Fruit fly (Drosophila melanogaster): ENCODE measurements around the gene Nsf2.
A peak's percentile ranks its signal among the peaks of the same experiment; 100 is the strongest.

The Nsf2 gene

DNA sequence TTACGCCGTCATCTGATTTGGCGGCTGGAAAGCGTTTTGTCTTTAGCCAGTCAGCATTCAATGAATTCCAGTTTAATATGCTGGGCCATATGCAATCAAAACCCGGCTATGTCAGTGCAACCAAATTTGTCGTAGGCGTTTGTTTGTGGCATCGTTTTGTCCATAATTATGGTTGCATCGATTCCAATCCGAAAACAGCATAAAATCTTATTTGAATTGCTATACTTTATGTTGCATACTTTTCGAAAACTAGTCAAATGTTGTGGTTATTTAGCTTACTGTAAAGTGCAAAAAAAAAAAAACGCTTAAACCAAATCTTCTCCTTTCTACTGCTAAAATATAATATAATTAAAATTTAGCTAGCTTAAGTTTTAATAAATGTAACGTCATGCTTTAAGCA lies 4.7 kb upstream of the Nsf2 start:
- TF ChIP-seq usp (GFP tag; optimal IDR thresholded peaks at IDR 0.05), result no peak
- no peak for TF ChIP-seq Hr83 (GFP tag; optimal IDR thresholded peaks at IDR 0.05; ENCODE audit: poor library complexity, severe bottlenecking)
- no peak for TF ChIP-seq Vsx2 (GFP tag; optimal IDR thresholded peaks at IDR 0.05; ENCODE audit: partially characterized antibody)
- no peak for TF ChIP-seq Abd-B (GFP tag; optimal IDR thresholded peaks at IDR 0.05)
- no peak for TF ChIP-seq pan (optimal IDR thresholded peaks at IDR 0.05)
- no peak for TF ChIP-seq fru (GFP tag; optimal IDR thresholded peaks at IDR 0.05)
- TF ChIP-seq Hr78 (GFP tag; optimal IDR thresholded peaks at IDR 0.05), result no peak
- TF ChIP-seq Dif (GFP tag; optimal IDR thresholded peaks at IDR 0.05; ENCODE audit: partially characterized antibody), result no peak
- TF ChIP-seq lola (GFP tag; optimal IDR thresholded peaks at IDR 0.05), result no peak
- no peak for TF ChIP-seq dsf (GFP tag; optimal IDR thresholded peaks at IDR 0.05; ENCODE audit: borderline replicate concordance)
- TF ChIP-seq foxo (GFP tag; optimal IDR thresholded peaks at IDR 0.05), result no peak
- no peak for TF ChIP-seq dl (GFP tag; optimal IDR thresholded peaks at IDR 0.05; ENCODE audit: insufficient read depth in 1 of 2, partially characterized antibody in 2 of 2)
- no peak for TF ChIP-seq tai (GFP tag; optimal IDR thresholded peaks at IDR 0.05)
- no peak for TF ChIP-seq CrebA (GFP tag; optimal IDR thresholded peaks at IDR 0.05; ENCODE audit: borderline replicate concordance)
- TF ChIP-seq N (GFP tag; optimal IDR thresholded peaks at IDR 0.05), result no peak
- TF ChIP-seq Rel (GFP tag; optimal IDR thresholded peaks at IDR 0.05), result no peak
- TF ChIP-seq Rel (tag; optimal IDR thresholded peaks at IDR 0.05), result no peak
- no peak for TF ChIP-seq dmrt93B (GFP tag; optimal IDR thresholded peaks at IDR 0.05)
- TF ChIP-seq OdsH (GFP tag; optimal IDR thresholded peaks at IDR 0.05), result no peak

DNA sequence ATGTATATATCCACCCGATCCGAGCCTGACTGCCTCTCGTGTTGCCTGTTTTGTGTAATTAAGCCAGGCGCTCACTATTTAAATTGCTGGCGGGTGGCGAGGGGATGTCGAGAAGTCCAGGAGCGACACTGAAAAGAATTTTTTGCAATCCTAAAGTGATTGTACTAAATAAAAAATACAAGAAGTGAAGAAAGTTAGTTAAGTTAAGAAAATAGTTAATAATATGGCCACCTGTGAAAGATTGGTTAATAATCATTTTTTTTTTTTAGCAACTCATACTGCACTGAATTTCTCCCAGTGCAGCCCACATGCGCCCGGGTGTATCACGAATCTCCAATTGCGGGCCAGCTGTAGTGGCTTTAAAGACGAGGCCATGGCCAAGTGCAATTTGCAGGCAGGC lies 3.2 kb upstream of the Nsf2 start:
- peak; percentile 73 for TF ChIP-seq rgr (GFP tag; optimal IDR thresholded peaks at IDR 0.05)
- no peak for TF ChIP-seq Myc (optimal IDR thresholded peaks at IDR 0.05)
- TF ChIP-seq Sp1 (GFP tag; optimal IDR thresholded peaks at IDR 0.05), result peak; percentile 66
- no peak for TF ChIP-seq tai (GFP tag; optimal IDR thresholded peaks at IDR 0.05)
- TF ChIP-seq dl (GFP tag; optimal IDR thresholded peaks at IDR 0.05; ENCODE audit: insufficient read depth in 1 of 2, partially characterized antibody in 2 of 2), result no peak
- peak in 1 of 2 experiments; percentile 68 for TF ChIP-seq foxo (GFP tag; optimal IDR thresholded peaks at IDR 0.05)
- TF ChIP-seq GATAd (GFP tag; optimal IDR thresholded peaks at IDR 0.05), result peak; percentile 24
- peak; percentile 63 for TF ChIP-seq HLH106 (tag; optimal IDR thresholded peaks at IDR 0.05)
- peak; percentile 15 for TF ChIP-seq Jra (GFP tag; optimal IDR thresholded peaks at IDR 0.05)
- TF ChIP-seq Mio (GFP tag; optimal IDR thresholded peaks at IDR 0.05), result no peak
- peak; percentile 7 for TF ChIP-seq brk (GFP tag; optimal IDR thresholded peaks at IDR 0.05)
- no peak for TF ChIP-seq pan (optimal IDR thresholded peaks at IDR 0.05)
- peak; percentile 28 for TF ChIP-seq woc (GFP tag; optimal IDR thresholded peaks at IDR 0.05)
- peak; percentile 80 for TF ChIP-seq h (GFP tag; optimal IDR thresholded peaks at IDR 0.05)
- no peak for TF ChIP-seq Rel (GFP tag; optimal IDR thresholded peaks at IDR 0.05)
- no peak for TF ChIP-seq Rel (tag; optimal IDR thresholded peaks at IDR 0.05)
- TF ChIP-seq CG9705 (GFP tag; optimal IDR thresholded peaks at IDR 0.05), result peak; percentile 21
- TF ChIP-seq psq (GFP tag; optimal IDR thresholded peaks at IDR 0.05), result peak; percentile 55
- peak; percentile 62 for TF ChIP-seq OdsH (GFP tag; optimal IDR thresholded peaks at IDR 0.05)
- no peak for TF ChIP-seq Dfd (GFP tag; optimal IDR thresholded peaks at IDR 0.05)
- TF ChIP-seq fru (GFP tag; optimal IDR thresholded peaks at IDR 0.05), result peak; percentile 65
- no peak for TF ChIP-seq N (GFP tag; optimal IDR thresholded peaks at IDR 0.05)
- TF ChIP-seq dsf (GFP tag; optimal IDR thresholded peaks at IDR 0.05; ENCODE audit: borderline replicate concordance), result no peak
- no peak for TF ChIP-seq Abd-B (GFP tag; optimal IDR thresholded peaks at IDR 0.05)
- TF ChIP-seq lola (GFP tag; optimal IDR thresholded peaks at IDR 0.05), result no peak
- peak; percentile 6 for TF ChIP-seq dmrt93B (GFP tag; optimal IDR thresholded peaks at IDR 0.05)
- no peak for TF ChIP-seq Dif (GFP tag; optimal IDR thresholded peaks at IDR 0.05; ENCODE audit: partially characterized antibody)
- no peak for TF ChIP-seq CG32264 (GFP tag; optimal IDR thresholded peaks at IDR 0.05)
- no peak for TF ChIP-seq Hr83 (GFP tag; optimal IDR thresholded peaks at IDR 0.05; ENCODE audit: poor library complexity, severe bottlenecking)
- TF ChIP-seq usp (GFP tag; optimal IDR thresholded peaks at IDR 0.05), result no peak
- TF ChIP-seq Vsx2 (GFP tag; optimal IDR thresholded peaks at IDR 0.05; ENCODE audit: partially characterized antibody), result no peak
- TF ChIP-seq sage (GFP tag; optimal IDR thresholded peaks at IDR 0.05), result no peak
- TF ChIP-seq jim (GFP tag; optimal IDR thresholded peaks at IDR 0.05), result no peak
- peak; percentile 39 for TF ChIP-seq Hnf4 (GFP tag; optimal IDR thresholded peaks at IDR 0.05)
- TF ChIP-seq CrebA (GFP tag; optimal IDR thresholded peaks at IDR 0.05; ENCODE audit: borderline replicate concordance), result no peak
- TF ChIP-seq Hr78 (GFP tag; optimal IDR thresholded peaks at IDR 0.05), result no peak
- TF ChIP-seq sv (GFP tag; optimal IDR thresholded peaks at IDR 0.05), result no peak
- peak; percentile 65 for TF ChIP-seq ey (GFP tag; optimal IDR thresholded peaks at IDR 0.05)
- TF ChIP-seq br (GFP tag; optimal IDR thresholded peaks at IDR 0.05), result peak; percentile 61

Data from whole organism, wandering third instar larva.